Fruit fly (Drosophila melanogaster) S2 (cell line): ENCODE results near the gene CG5071.

Source experiments
- CG8478 ChIP-seq: fragments of >200 bp; optimal IDR thresholded peaks from 2 replicates; lab custom pipeline; 2018
- CTCF ChIP-seq, 2 experiments: fragments of >200 bp; optimal IDR thresholded peaks; 2 replicates each; lab custom pipeline; 2018

Gene CG5071

DNA sequence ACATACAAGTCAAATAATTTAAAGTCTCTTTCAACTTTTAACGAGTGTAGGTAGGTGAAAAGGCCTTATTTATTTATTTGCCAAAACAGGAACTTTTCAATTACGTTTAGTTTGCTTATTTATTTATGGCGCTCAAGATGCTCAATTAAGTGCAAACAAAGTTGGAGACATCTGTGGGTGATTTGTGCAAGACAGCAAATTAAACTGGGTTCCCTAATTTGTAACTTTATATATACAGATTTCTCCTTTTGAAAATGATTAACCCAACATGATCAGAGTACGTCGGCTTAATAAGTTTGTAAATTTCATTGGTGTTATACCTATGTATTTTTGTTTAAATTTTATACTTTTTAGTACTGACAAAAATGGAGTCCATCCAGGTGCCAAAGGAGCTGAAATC, at the start of gene CG5071:
CG5071 (plus strand) TSS at position 301 of the 400 bp plus-strand sequence.
- no peak for TF ChIP-seq CTCF (optimal IDR thresholded peaks at IDR 0.05; lab: Kevin White, UChicago)
- TF ChIP-seq CG8478, result no peak

DNA sequence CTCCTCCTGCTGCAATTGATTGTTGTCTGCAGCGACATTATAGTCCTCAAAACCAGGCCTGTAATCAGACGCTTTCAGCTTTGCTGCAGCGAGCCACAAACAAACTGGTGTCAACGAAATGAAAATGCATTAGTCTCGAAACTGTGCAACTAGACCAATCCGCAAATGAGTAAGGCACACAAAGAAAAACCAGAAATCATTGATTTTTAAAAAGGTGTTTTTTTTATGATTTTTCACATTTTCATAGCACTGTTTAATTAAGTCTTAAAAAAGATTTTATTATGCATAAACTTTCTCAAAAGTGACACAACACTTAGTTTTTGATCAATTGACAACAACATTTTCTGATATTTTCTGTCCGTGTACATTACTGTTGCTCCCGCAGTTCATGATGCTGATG, 35.1 kb upstream of the CG5071 start, which contains the start of gene CG4582:
CG4582 (minus strand) TSS at position 101 of the 400 bp plus-strand sequence.
- TF ChIP-seq CG8478 (no peak), CTCF (optimal IDR thresholded peaks at IDR 0.05; lab: Kevin White, UChicago) (no peak)

- TF ChIP-seq CTCF (optimal IDR thresholded peaks at IDR 0.05; lab: Kevin White, UChicago) (no peak), CG8478 (no peak)
Observed at dm6 chr3R:25587708-25588107, 30.5 kb upstream of the CG5071 start.

- TF ChIP-seq CG8478 (no peak), CTCF (optimal IDR thresholded peaks at IDR 0.05; lab: Kevin White, UChicago) (no peak)
Observed at dm6 chr3R:25588493-25588892, 29.7 kb upstream of the CG5071 start.

dm6 chr3R:25589168-25589567, 29.0 kb upstream of the CG5071 start:
- TF ChIP-seq CTCF (optimal IDR thresholded peaks at IDR 0.05; lab: Kevin White, UChicago), result no peak
- TF ChIP-seq CG8478, result no peak

- TF ChIP-seq CTCF (optimal IDR thresholded peaks at IDR 0.05; lab: Kevin White, UChicago) (no peak), CG8478 (no peak)
Observed at dm6 chr3R:25590850-25591410, 27.3 kb upstream of the CG5071 start.

DNA sequence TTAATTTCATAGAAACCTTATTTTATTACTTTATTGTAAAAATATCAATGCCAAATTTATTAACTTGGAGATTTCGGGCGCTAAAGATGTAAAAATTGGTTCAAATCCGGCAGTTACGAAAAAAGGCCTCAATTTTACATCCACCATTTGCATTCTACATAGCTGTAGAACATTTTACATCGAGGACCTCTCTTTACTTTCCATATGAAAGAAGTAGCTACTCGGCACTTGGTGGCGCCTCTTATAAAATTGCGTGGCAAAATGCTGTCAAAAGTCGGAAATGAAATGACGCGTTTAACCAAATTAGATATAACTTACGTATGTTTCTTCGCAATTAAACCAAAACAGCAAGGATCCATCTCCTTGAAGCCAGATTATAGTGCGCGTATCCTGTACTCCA, 26.7 kb upstream of the CG5071 start:
- TF ChIP-seq CTCF (optimal IDR thresholded peaks at IDR 0.05; lab: Kevin White, UChicago) (peak; percentile 92 to 95), CG8478 (no peak)

DNA sequence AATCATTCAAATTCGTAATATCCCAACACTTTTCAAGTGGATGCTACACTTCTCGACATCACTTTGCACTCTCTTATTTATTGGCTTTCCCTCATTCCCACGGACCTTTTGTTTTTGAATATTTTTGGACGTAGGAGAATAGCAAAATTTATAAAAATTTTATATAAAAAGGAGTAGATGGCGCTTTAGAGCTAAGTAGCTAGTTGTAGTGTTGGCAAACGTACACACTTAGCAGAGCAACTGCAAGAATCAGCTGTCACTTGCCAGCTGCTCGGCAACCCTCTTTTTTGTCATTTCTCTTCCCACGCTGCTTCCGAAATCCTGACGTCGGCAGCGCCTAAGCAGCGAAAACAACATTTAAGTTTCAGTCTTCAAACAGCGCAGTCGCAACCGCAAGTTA, 24.1 kb upstream of the CG5071 start:
- TF ChIP-seq CG8478 (no peak), CTCF (optimal IDR thresholded peaks at IDR 0.05; lab: Kevin White, UChicago) (peak; percentile 73 to 88)

dm6 chr3R:25596274-25597034, 21.8 kb upstream of the CG5071 start:
- TF ChIP-seq CG8478 (no peak), CTCF (optimal IDR thresholded peaks at IDR 0.05; lab: Kevin White, UChicago) (no peak)

- TF ChIP-seq CTCF (optimal IDR thresholded peaks at IDR 0.05; lab: Kevin White, UChicago) (no peak), CG8478 (no peak)
Observed at dm6 chr3R:25609027-25609426, 9.2 kb upstream of the CG5071 start, which contains the start of gene ymp. Gene ymp, minus strand, starts transcription at chr3R:25609127.

- TF ChIP-seq CTCF (optimal IDR thresholded peaks at IDR 0.05; lab: Kevin White, UChicago) (no peak), CG8478 (no peak)
Observed at dm6 chr3R:25613366-25613765, 4.8 kb upstream of the CG5071 start, which contains the start of gene CG5079. Gene CG5079, plus strand, starts transcription at chr3R:25613666.

DNA sequence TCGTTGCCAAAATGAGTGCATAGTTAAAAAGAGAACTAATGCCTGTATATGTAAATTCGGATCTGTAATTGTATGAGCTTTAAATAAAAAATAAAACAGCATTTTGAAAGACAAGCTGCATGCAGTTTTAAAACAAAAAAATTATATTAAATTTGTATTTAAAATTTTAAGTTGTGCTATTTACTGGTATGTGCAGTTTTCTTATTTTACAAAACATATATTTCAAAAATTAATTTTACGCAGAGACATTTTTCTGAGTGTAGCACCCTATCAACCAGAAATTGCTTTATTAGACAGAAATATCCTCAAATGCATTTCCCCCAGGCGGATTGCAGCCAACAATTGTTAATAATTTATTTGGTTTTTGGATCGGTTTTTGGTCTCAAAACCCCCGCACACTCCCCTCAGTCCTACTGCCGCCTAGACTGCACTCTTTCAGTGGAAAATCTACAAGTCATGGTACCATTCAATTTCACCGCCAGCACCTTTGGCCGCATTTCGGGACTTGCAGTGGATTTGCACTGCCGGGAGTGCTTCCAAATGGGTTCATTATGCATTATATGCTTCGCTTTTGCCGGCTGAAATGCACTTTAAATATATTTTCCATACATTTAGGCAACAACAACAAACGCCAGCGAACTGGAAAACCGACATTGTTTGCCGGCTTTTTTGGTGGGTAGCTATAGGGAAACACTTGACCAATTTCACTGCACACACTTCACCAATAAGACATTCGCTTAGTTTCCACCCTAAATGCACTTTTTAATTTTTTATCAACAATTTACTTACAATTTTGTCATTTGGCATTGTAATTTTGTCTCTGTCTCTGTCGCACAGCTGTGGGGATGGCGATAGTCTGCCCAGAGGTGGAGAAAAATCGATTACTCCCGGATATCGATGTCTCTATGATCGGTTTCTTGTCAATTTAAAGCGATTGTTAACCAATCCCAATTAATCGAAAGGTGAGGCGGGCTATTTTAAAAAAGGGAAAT, 5.9 kb downstream of the CG5071 start, which contains the start of gene Npl4:
Npl4 (minus strand) TSS at position 863 of the 992 bp plus-strand sequence.
- TF ChIP-seq CG8478, result no peak
- no peak for TF ChIP-seq CTCF (optimal IDR thresholded peaks at IDR 0.05; lab: Kevin White, UChicago)

dm6 chr3R:25625940-25626624, 7.9 kb downstream of the CG5071 start:
- TF ChIP-seq CG8478 (no peak), CTCF (optimal IDR thresholded peaks at IDR 0.05; lab: Kevin White, UChicago) (no peak)

DNA sequence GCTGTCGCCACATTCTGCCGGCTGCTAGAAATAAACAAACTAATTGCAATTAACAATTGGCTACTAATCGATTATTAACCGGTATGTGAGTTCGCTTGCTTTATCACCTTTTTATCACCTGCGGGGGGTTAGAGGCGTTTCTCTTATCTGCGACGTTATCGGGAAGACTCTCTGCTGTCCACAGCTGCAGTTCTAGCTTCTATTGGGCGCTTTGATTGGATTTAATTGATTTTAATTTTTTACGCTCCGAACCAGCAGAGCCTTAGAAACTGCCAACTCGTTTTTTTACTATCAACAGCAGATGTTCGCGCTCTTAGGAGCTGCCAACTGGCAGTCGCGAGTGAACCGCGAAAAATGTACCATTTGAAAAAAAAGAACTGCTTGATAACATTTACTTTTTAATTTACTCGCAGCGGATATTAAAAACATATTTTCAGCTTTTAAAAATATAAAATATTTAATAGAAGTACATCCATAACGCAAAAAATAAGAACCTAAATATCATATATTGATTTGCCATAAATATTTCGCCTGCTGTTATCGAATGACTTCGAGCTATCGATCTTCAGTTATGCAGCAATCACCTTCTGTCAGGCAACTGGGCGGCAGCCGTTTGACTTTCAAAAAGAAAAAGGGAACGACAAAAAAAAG, 8.5 kb downstream of the CG5071 start, which contains the start of gene Ssadh:
Ssadh (minus strand) TSS at position 300 of the 651 bp plus-strand sequence.
- TF ChIP-seq CTCF (optimal IDR thresholded peaks at IDR 0.05; lab: Kevin White, UChicago), result no peak
- no peak for TF ChIP-seq CG8478
